Fruit fly (Drosophila melanogaster): ENCODE results near the gene Rpn3.

DNA sequence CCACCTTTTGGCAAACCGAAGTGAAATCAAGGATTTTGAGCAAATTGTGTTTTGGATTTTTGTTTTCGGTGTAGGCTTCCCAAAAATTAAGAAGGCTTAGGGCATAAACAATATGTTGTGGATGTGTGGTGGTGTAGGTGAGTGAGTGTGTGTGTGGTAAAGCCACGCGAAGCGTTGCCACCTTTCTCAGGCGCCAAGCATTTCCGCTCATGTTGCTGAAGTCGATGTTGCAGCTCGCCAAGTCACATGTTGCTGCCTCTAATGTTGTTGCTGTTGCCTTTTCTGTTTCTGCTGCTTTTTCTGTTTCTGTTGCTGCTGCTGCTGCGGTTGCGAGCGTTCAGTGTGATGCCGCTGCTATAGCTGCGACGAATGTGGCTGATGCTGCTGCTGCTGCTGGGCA lies 28.2 kb downstream of the Rpn3 start:
- TF ChIP-seq usp (GFP tag; optimal IDR thresholded peaks at IDR 0.05): no peak
- TF ChIP-seq Dll (optimal IDR thresholded peaks at IDR 0.05): no peak
- TF ChIP-seq psq (optimal IDR thresholded peaks at IDR 0.05): no peak
- no peak for TF ChIP-seq pan (optimal IDR thresholded peaks at IDR 0.05)
- TF ChIP-seq CG8478 (optimal IDR thresholded peaks at IDR 0.05): no peak
- no peak for TF ChIP-seq EcR (GFP tag; optimal IDR thresholded peaks at IDR 0.05)
